Worm (Caenorhabditis elegans): ENCODE results near the gene T12D8.5.
A peak's percentile ranks its signal among the peaks of the same experiment; 100 is the strongest.

DNA sequence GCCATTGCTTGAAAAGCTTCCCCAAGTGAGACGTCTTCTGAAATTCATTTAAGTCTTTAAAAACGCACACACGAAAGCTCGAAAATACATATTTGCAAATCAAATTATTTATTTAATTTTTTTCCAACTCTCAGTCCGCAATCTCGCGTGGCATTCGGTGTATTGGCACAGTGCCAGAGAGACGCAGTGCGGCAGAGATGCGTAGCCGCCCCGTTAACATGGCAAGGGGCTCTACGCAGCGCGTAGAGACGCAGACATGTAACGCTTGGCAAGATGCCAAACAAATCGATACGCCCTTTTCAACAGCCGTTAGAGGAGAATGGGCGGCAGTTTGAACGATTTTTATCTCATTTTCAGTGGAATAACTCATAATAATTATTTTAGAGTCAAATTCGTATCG is 16.9 kb upstream of the T12D8.5 start, which contains the start of the genes drr-2 and set-16:
- TF ChIP-seq ceh-58 (GFP tag; IDR thresholded peaks at IDR 0.05) (no peak), cebp-2 (GFP tag; IDR thresholded peaks at IDR 0.05) (peak; percentile 92; the same call in 1 of the 2 replicates), lin-26 (GFP tag; IDR thresholded peaks at IDR 0.05) (peak; percentile 93), xnd-1 (tag; optimal IDR thresholded peaks at IDR 0.05) (peak; percentile 88), F23B12.7 (tag; optimal IDR thresholded peaks at IDR 0.05; ENCODE audit: insufficient read depth) (peak; percentile 95), pha-4 (tag; optimal IDR thresholded peaks at IDR 0.05) (peak; percentile 98), mxl-1 (tag; optimal IDR thresholded peaks at IDR 0.05) (no peak), F57C9.4 (tag; optimal IDR thresholded peaks at IDR 0.05) (peak; percentile 87), Y56A3A.18 (GFP tag; IDR thresholded peaks at IDR 0.05) (peak; percentile 95), K12H6.12 (tag; optimal IDR thresholded peaks at IDR 0.05) (peak; percentile 99)
